Fruit fly (Drosophila melanogaster) whole organism, embryonic: ENCODE measurements around the gene Dus1.

Experiments used
- ATbp ChIP-seq: fragments of 200-800 bp; sonication (Bioruptor generic); optimal IDR thresholded peaks from 2 replicates; lab custom pipeline; 2017; ENCODE audit warnings: missing biosample characterization, mild to moderate bottlenecking, missing genetic modification characterization, missing genetic modification reagents
- CG10321 ChIP-seq: fragments of 200-800 bp; sonication (Bioruptor generic); IDR thresholded peaks from 2 replicates; pipeline ENCODE4 v1.3.6; 2022; ENCODE audit warnings: missing biosample characterization, missing genetic modification characterization
- CG11456 ChIP-seq: fragments of 200-800 bp; sonication (Bioruptor generic); IDR thresholded peaks from 3 replicates; pipeline ENCODE4 v1.3.6; 2022; ENCODE audit warnings: missing biosample characterization, missing genetic modification characterization
- CG11504 ChIP-seq: fragments of 200-800 bp; sonication (Bioruptor generic); optimal IDR thresholded peaks from 3 replicates; lab custom pipeline; 2019; ENCODE audit warnings: missing biosample characterization, mild to moderate bottlenecking, missing genetic modification characterization, moderate library complexity
- CG15479 ChIP-seq: fragments of 200-800 bp; sonication (Bioruptor generic); optimal IDR thresholded peaks from 3 replicates; lab custom pipeline; 2019; ENCODE audit warnings: missing biosample characterization, mild to moderate bottlenecking, missing genetic modification characterization, moderate library complexity
- CG31224 ChIP-seq: fragments of 200-800 bp; sonication (Bioruptor generic); IDR thresholded peaks from 2 replicates; pipeline ENCODE4 v1.3.6; 2022; ENCODE audit warnings: missing biosample characterization, missing genetic modification characterization
- CG34422 ChIP-seq: fragments of 200-800 bp; sonication (Bioruptor generic); IDR thresholded peaks from 3 replicates; pipeline ENCODE4 v1.3.6; 2022; ENCODE audit warnings: missing biosample characterization, missing genetic modification characterization
- CG7556 ChIP-seq: fragments of 200-800 bp; sonication (Bioruptor generic); optimal IDR thresholded peaks from 2 replicates; lab custom pipeline; 2017; ENCODE audit warnings: missing biosample characterization, mild to moderate bottlenecking, missing genetic modification characterization
- CG7963 ChIP-seq: fragments of 200-800 bp; sonication (Bioruptor generic); IDR thresholded peaks from 3 replicates; pipeline ENCODE4 v1.3.6; 2022; ENCODE audit warnings: missing biosample characterization, missing genetic modification characterization; ENCODE audit not compliant: partially characterized antibody
- CG8290 ChIP-seq, 3 experiments: fragments of 200-800 bp; sonication (Bioruptor generic); optimal IDR thresholded peaks; 2 replicates each; lab custom pipeline; 2016 to 2019; ENCODE audit warnings: missing biosample characterization in 3 of 3, missing genetic modification characterization in 3 of 3, mild to moderate bottlenecking in 2 of 3, moderate library complexity in 1 of 3
- D19A ChIP-seq: fragments of 200-800 bp; optimal IDR thresholded peaks from 3 replicates; lab custom pipeline; 2019; ENCODE audit warnings: missing biosample characterization, mild to moderate bottlenecking, missing genetic modification characterization, moderate library complexity
- Dfd ChIP-seq, 2 experiments: fragments of >200 bp; optimal IDR thresholded peaks; 2 replicates each; lab custom pipeline; 2017; ENCODE audit warnings: missing biosample characterization in 2 of 2, missing genetic modification characterization in 2 of 2
- Dip2 ChIP-seq: fragments of 200-800 bp; sonication (Bioruptor generic); IDR thresholded peaks from 2 replicates; pipeline ENCODE4 v1.3.6; 2022; ENCODE audit warnings: missing biosample characterization, missing genetic modification characterization
- ERR ChIP-seq: fragments of 200-800 bp; sonication (Bioruptor generic); optimal IDR thresholded peaks from 2 replicates; lab custom pipeline; 2016; ENCODE audit warnings: missing biosample characterization, missing genetic modification characterization
- Fer1 ChIP-seq: fragments of 200-800 bp; sonication (Bioruptor generic); optimal IDR thresholded peaks from 2 replicates; lab custom pipeline; 2017; ENCODE audit warnings: missing biosample characterization, mild to moderate bottlenecking, missing genetic modification characterization
- HLH4C ChIP-seq: fragments of 200-800 bp; sonication (Bioruptor generic); IDR thresholded peaks from 3 replicates; pipeline ENCODE4 v1.3.6; 2022; ENCODE audit warnings: missing biosample characterization, missing genetic modification characterization; ENCODE audit not compliant: partially characterized antibody
- HmgZ ChIP-seq: fragments of 200-800 bp; sonication (Bioruptor generic); optimal IDR thresholded peaks from 2 replicates; lab custom pipeline; 2018; ENCODE audit warnings: missing biosample characterization, mild to moderate bottlenecking, missing genetic modification characterization
- Kr ChIP-seq: fragments of 200-800 bp; sonication (Bioruptor generic); optimal IDR thresholded peaks from 2 replicates; lab custom pipeline; 2017; ENCODE audit warnings: missing biosample characterization, mild to moderate bottlenecking, missing genetic modification characterization
- Lhr ChIP-seq: fragments of 200-800 bp; sonication (Bioruptor generic); optimal IDR thresholded peaks from 3 replicates; lab custom pipeline; 2017; ENCODE audit warnings: mild to moderate bottlenecking, missing biosample characterization, missing genetic modification reagents, missing genetic modification characterization
- Mad ChIP-seq: fragments of 200-800 bp; sonication (Bioruptor generic); optimal IDR thresholded peaks from 2 replicates; lab custom pipeline; 2016; ENCODE audit warnings: missing biosample characterization, missing genetic modification characterization
- Med ChIP-seq: fragments of 200-800 bp; sonication (Bioruptor generic); peaks from one replicate; lab custom pipeline; 2016; ENCODE audit warnings: missing biosample characterization, missing genetic modification characterization, mild to moderate bottlenecking, inconsistent platforms, moderate library complexity
- PHDP ChIP-seq: fragments of 200-800 bp; sonication (Bioruptor generic); optimal IDR thresholded peaks from 3 replicates; lab custom pipeline; 2018; ENCODE audit warnings: missing biosample characterization, mild to moderate bottlenecking, missing genetic modification characterization, moderate library complexity
- Ptx1 ChIP-seq: fragments of 200-800 bp; sonication (Bioruptor generic); IDR thresholded peaks from 2 replicates; pipeline ENCODE4 v1.3.6; 2022; ENCODE audit warnings: missing biosample characterization, missing genetic modification characterization
- Ravus ChIP-seq: fragments of 200-800 bp; sonication (Bioruptor generic); IDR thresholded peaks from 2 replicates; pipeline ENCODE4 v1.3.6; 2022; ENCODE audit warnings: missing biosample characterization, missing genetic modification characterization
- Sry-δ ChIP-seq: fragments of 200-800 bp; sonication (Bioruptor generic); optimal IDR thresholded peaks from 2 replicates; lab custom pipeline; 2016; ENCODE audit warnings: missing biosample characterization, missing genetic modification characterization
- amos ChIP-seq: fragments of 200-800 bp; sonication (Bioruptor generic); IDR thresholded peaks from 2 replicates; pipeline ENCODE4 v1.3.6; 2022; ENCODE audit warnings: missing biosample characterization, missing genetic modification characterization; ENCODE audit not compliant: partially characterized antibody
- ap ChIP-seq: fragments of 200-800 bp; sonication (Bioruptor generic); IDR thresholded peaks from 2 replicates; pipeline ENCODE4 v1.3.6; 2022; ENCODE audit warnings: missing biosample characterization, missing genetic modification characterization
- bbx ChIP-seq: fragments of 200-800 bp; sonication (Bioruptor generic); IDR thresholded peaks from 2 replicates; pipeline ENCODE4 v1.3.6; 2022; ENCODE audit warnings: missing biosample characterization, missing genetic modification characterization; ENCODE audit not compliant: partially characterized antibody
- eve ChIP-seq, 2 experiments: fragments of >200 bp; optimal IDR thresholded peaks; 2 replicates each; lab custom pipeline; 2017; ENCODE audit warnings: missing biosample characterization in 2 of 2, missing genetic modification characterization in 2 of 2
- fd64A ChIP-seq: fragments of 200-800 bp; sonication (Bioruptor generic); optimal IDR thresholded peaks from 3 replicates; lab custom pipeline; 2018; ENCODE audit warnings: missing biosample characterization, mild to moderate bottlenecking, missing genetic modification characterization
- fd96Cb ChIP-seq: fragments of 200-800 bp; sonication (Bioruptor generic); optimal IDR thresholded peaks from 2 replicates; lab custom pipeline; 2018; ENCODE audit warnings: missing biosample characterization, mild to moderate bottlenecking, missing genetic modification characterization, moderate library complexity
- grau ChIP-seq: fragments of 200-800 bp; optimal IDR thresholded peaks from 3 replicates; lab custom pipeline; 2019; ENCODE audit warnings: missing biosample characterization, mild to moderate bottlenecking, missing genetic modification characterization, moderate library complexity
- inv ChIP-seq: fragments of 200-800 bp; sonication (Bioruptor generic); IDR thresholded peaks from 2 replicates; pipeline ENCODE4 v1.3.6; 2022; ENCODE audit warnings: missing biosample characterization, missing genetic modification characterization; ENCODE audit not compliant: partially characterized antibody
- jing ChIP-seq: fragments of 200-800 bp; sonication (Bioruptor generic); optimal IDR thresholded peaks from 2 replicates; lab custom pipeline; 2018; ENCODE audit warnings: missing biosample characterization, mild to moderate bottlenecking, missing genetic modification characterization
- jumu ChIP-seq: fragments of 200-800 bp; sonication (Bioruptor generic); optimal IDR thresholded peaks from 3 replicates; lab custom pipeline; 2016; ENCODE audit warnings: missing biosample characterization, missing genetic modification characterization
- klu ChIP-seq: fragments of 200-800 bp; sonication (Bioruptor generic); IDR thresholded peaks from 2 replicates; pipeline ENCODE4 v1.3.6; 2022; ENCODE audit warnings: missing biosample characterization, missing genetic modification characterization
- lola ChIP-seq, 3 experiments: fragments of >200 bp in 2 of 3; fragments of 200-800 bp in 1 of 3; sonication (Bioruptor generic) in 1 of 3; optimal IDR thresholded peaks; 2 replicates each; lab custom pipeline; 2017 to 2019; ENCODE audit warnings: missing biosample characterization in 3 of 3, missing genetic modification characterization in 3 of 3, mild to moderate bottlenecking in 1 of 3, moderate library complexity in 1 of 3
- mirr ChIP-seq: fragments of 200-800 bp; sonication (Bioruptor generic); optimal IDR thresholded peaks from 3 replicates; lab custom pipeline; 2018; ENCODE audit warnings: missing biosample characterization, mild to moderate bottlenecking, missing genetic modification characterization
- mld ChIP-seq: fragments of 200-800 bp; sonication (Bioruptor generic); IDR thresholded peaks from 3 replicates; pipeline ENCODE4 v1.3.6; 2022; ENCODE audit warnings: missing biosample characterization, missing genetic modification characterization; ENCODE audit not compliant: partially characterized antibody
- otp ChIP-seq: fragments of 200-800 bp; sonication (Bioruptor generic); IDR thresholded peaks from 3 replicates; pipeline ENCODE4, ENCODE4 v1.3.6; 2022; ENCODE audit warnings: missing biosample characterization, missing genetic modification characterization
- pb ChIP-seq: fragments of 200-800 bp; sonication (Bioruptor generic); optimal IDR thresholded peaks from 3 replicates; lab custom pipeline; 2016; ENCODE audit warnings: missing biosample characterization, missing genetic modification characterization
- prd ChIP-seq, 3 experiments: fragments of >200 bp in 2 of 3; fragments of 200-800 bp in 1 of 3; sonication (Bioruptor generic) in 1 of 3; optimal IDR thresholded peaks in 2 of 3; IDR thresholded peaks in 1 of 3; 2 replicates in 2 of 3; 3 replicates in 1 of 3; pipeline versions ENCODE4 v1.3.6 to Lab custom; 2017 to 2022; ENCODE audit warnings: missing biosample characterization in 1 of 3, missing genetic modification characterization in 1 of 3
- run ChIP-seq: fragments of 200-800 bp; sonication (Bioruptor generic); optimal IDR thresholded peaks from 3 replicates; lab custom pipeline; 2018; ENCODE audit warnings: missing biosample characterization, mild to moderate bottlenecking, missing genetic modification characterization
- sens ChIP-seq: fragments of 200-800 bp; sonication (Bioruptor generic); peaks from one replicate; lab custom pipeline; 2016; ENCODE audit warnings: missing biosample characterization, missing genetic modification characterization
- ssp ChIP-seq: fragments of 200-800 bp; sonication (Bioruptor generic); IDR thresholded peaks from 2 replicates; pipeline ENCODE4 v1.3.6; 2022; ENCODE audit warnings: missing biosample characterization, missing genetic modification characterization
- ttk ChIP-seq: fragments of 200-800 bp; sonication (Bioruptor generic); IDR thresholded peaks from 2 replicates; pipeline ENCODE4 v2.1.2; 2022; ENCODE audit warnings: missing biosample characterization, missing genetic modification characterization
- tup ChIP-seq: fragments of 200-800 bp; sonication (Bioruptor generic); optimal IDR thresholded peaks from 2 replicates; lab custom pipeline; 2016; ENCODE audit warnings: missing biosample characterization, mild to moderate bottlenecking, missing genetic modification characterization, moderate library complexity
- wor ChIP-seq: fragments of 200-800 bp; sonication (Bioruptor generic); IDR thresholded peaks from 2 replicates; pipeline ENCODE4 v1.3.6; 2022; ENCODE audit warnings: missing biosample characterization, missing genetic modification characterization
- zf30C ChIP-seq: fragments of 200-800 bp; sonication (Bioruptor generic); optimal IDR thresholded peaks from 3 replicates; lab custom pipeline; 2018; ENCODE audit warnings: missing biosample characterization, mild to moderate bottlenecking, missing genetic modification characterization

Dus1 gene

DNA sequence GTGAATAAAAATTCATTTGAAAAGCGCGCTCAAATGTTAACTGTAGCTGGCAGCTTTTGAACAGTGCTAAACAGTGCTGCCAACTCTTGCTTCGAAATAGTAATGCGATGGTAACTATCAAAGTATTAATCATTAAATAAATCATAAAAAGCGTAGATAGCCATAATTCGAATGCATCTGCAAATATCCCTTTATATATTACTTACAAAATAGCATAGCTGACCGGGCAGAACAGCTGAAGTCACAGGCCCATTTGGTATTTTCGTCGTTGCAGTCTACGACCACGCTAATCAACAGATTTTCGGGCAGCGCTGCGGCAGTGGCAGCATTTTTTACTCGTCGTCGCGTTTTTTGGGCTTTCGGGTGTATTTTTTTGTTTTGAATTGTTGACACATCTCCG lies 34.1 kb upstream of the Dus1 start, which contains the start of gene Plc21C (continued):
- TF ChIP-seq CG7963 (GFP tag; lab: Robert Waterston, UW) (no peak), bbx (GFP tag; lab: Robert Waterston, UW) (no peak), D19A (tag; lab: Kevin White, UChicago) (peak; percentile 6), klu (GFP tag; lab: Robert Waterston, UW) (no peak), ap (GFP tag; lab: Robert Waterston, UW) (no peak), CG8290 (GFP tag; optimal IDR thresholded peaks at IDR 0.05; lab: Kevin White, UChicago) (no peak), CG8290 (tag; optimal IDR thresholded peaks at IDR 0.05; lab: Kevin White, UChicago) (peak in 1 of 2 experiments; percentile 56), HmgZ (tag; lab: Kevin White, UChicago) (peak; percentile 80), inv (no peak; the same call in 1 of the 2 replicates), grau (tag; lab: Kevin White, UChicago) (peak; percentile 58), ttk (GFP tag; lab: Robert Waterston, UW) (no peak), CG11456 (GFP tag; lab: Robert Waterston, UW) (0 out of 3 replicates have a peak, but pooled peaks have one; percentile 27), Sry-δ (GFP tag; lab: Kevin White, UChicago) (peak; percentile 65), wor (GFP tag; lab: Robert Waterston, UW) (no peak), mld (GFP tag; lab: Robert Waterston, UW) (no peak), Fer1 (GFP tag; lab: Kevin White, UChicago) (peak; percentile 51), jumu (GFP tag; lab: Kevin White, UChicago) (peak; percentile 41), CG11504 (tag; lab: Kevin White, UChicago) (peak; percentile 65), run (tag; lab: Kevin White, UChicago) (peak; percentile 40), otp (no peak), Ravus (GFP tag; lab: Robert Waterston, UW) (no peak), jing (GFP tag; lab: Kevin White, UChicago) (no peak), Med (GFP tag; lab: Kevin White, UChicago) (peak; percentile 93), Ptx1 (GFP tag; lab: Robert Waterston, UW) (peak; percentile 32; the same call in 1 of the 2 replicates), CG15479 (no peak), Lhr (GFP tag; lab: Kevin White, UChicago) (peak; percentile 75), mirr (GFP tag; lab: Kevin White, UChicago) (no peak), tup (GFP tag; lab: Kevin White, UChicago) (peak; percentile 5), Kr (GFP tag; lab: Kevin White, UChicago) (no peak), fd64A (GFP tag; lab: Kevin White, UChicago) (no peak), fd96Cb (tag; lab: Kevin White, UChicago) (no peak), CG7556 (GFP tag; lab: Kevin White, UChicago) (peak; percentile 43), lola (GFP tag; optimal IDR thresholded peaks at IDR 0.05; lab: Kevin White, UChicago) (peak in 1 of 3 experiments; percentile 22), HLH4C (GFP tag; lab: Robert Waterston, UW) (0 out of 3 replicates have a peak, but pooled peaks have one; percentile 23), CG34422 (0 out of 3 replicates have a peak, but pooled peaks have one; percentile 46), sens (GFP tag; lab: Kevin White, UChicago) (peak; percentile 94), CG10321 (GFP tag; lab: Robert Waterston, UW) (no peak), CG31224 (GFP tag; lab: Robert Waterston, UW) (no peak), ERR (GFP tag; lab: Kevin White, UChicago) (peak; percentile 29), Dip2 (no peak), zf30C (no peak), ssp (GFP tag; lab: Robert Waterston, UW) (peak; percentile 34; the same call in 1 of the 2 replicates), amos (GFP tag; lab: Robert Waterston, UW) (peak; percentile 31; the same call in 1 of the 2 replicates), Mad (peak; percentile 49), Dfd (GFP tag; optimal IDR thresholded peaks at IDR 0.05; lab: Kevin White, UChicago) (no peak), eve (GFP tag; optimal IDR thresholded peaks at IDR 0.05; lab: Kevin White, UChicago) (no peak), ATbp (GFP tag; lab: Kevin White, UChicago) (no peak), PHDP (tag; lab: Kevin White, UChicago) (peak; percentile 59), pb (GFP tag; lab: Kevin White, UChicago) (no peak), prd (optimal IDR thresholded peaks at IDR 0.05; lab: Kevin White, UChicago) (no peak), prd (GFP tag; IDR thresholded peaks at IDR 0.05; lab: Robert Waterston, UW) (peak; percentile 33; the same call in 1 of the 3 replicates)
